Worm (Caenorhabditis elegans): ENCODE results near the gene sru-16.

- TF ChIP-seq fos-1 (tag; optimal IDR thresholded peaks at IDR 0.05) = no peak
- TF ChIP-seq pqm-1 (tag; optimal IDR thresholded peaks at IDR 0.05) = no peak
- no peak for TF ChIP-seq nhr-23 (tag; optimal IDR thresholded peaks at IDR 0.05)
- TF ChIP-seq mml-1 (tag; optimal IDR thresholded peaks at IDR 0.05) = no peak
- TF ChIP-seq nhr-77 (tag; optimal IDR thresholded peaks at IDR 0.05) = no peak
- TF ChIP-seq ama-1 (optimal IDR thresholded peaks at IDR 0.05) = no peak
- TF ChIP-seq ceh-82 (tag; optimal IDR thresholded peaks at IDR 0.05) = no peak
- TF ChIP-seq unc-62 (GFP tag; optimal IDR thresholded peaks at IDR 0.05) = no peak
- TF ChIP-seq ztf-11 (tag; optimal IDR thresholded peaks at IDR 0.05) = no peak
- TF ChIP-seq aly-2 (tag; optimal IDR thresholded peaks at IDR 0.05) = no peak
- no peak for TF ChIP-seq ZK546.5 (tag; optimal IDR thresholded peaks at IDR 0.05)
- TF ChIP-seq unc-39 (tag; optimal IDR thresholded peaks at IDR 0.05) = no peak
Measured at ce11 chrIV:13587175-13587574, 8.1 kb downstream of the sru-16 start, which contains the start of gene Y45F10B.12.

All from whole organism, L3 larva.